Worm (Caenorhabditis elegans): Measurements from ENCODE around the gene mlc-3.

The mlc-3 gene

ce11 chrIII:5564799-5565198 lies at the start of gene mlc-3:
mlc-3 (plus strand) TSS chrIII:5565025.
- TF ChIP-seq set-16 (GFP tag; IDR thresholded peaks at IDR 0.05) (peak; percentile 43; the same call in 1 of the 2 replicates), hlh-11 (tag; optimal IDR thresholded peaks at IDR 0.05) (peak; percentile 36), jun-1 (tag; optimal IDR thresholded peaks at IDR 0.05) (no peak), lim-7 (GFP tag; IDR thresholded peaks at IDR 0.05) (0 out of 2 replicates have a peak, but pooled peaks have one; percentile 16), ZK337.2 (GFP tag; IDR thresholded peaks at IDR 0.05) (0 out of 2 replicates have a peak, but pooled peaks have one; percentile 15), aha-1 (tag) (peak; percentile 20), ztf-11 (tag; optimal IDR thresholded peaks at IDR 0.05) (no peak), saeg-2 (GFP tag; IDR thresholded peaks at IDR 0.05) (no peak), zag-1 (tag; optimal IDR thresholded peaks at IDR 0.05) (no peak)

- TF ChIP-seq aha-1 (tag) (peak; percentile 50), ztf-7 (tag; optimal IDR thresholded peaks at IDR 0.05) (no peak)
These were observed 47.4 kb upstream of the mlc-3 start, which contains the start of gene nekl-4 for ce11 chrIII:5517423-5517822. nekl-4 (minus strand) TSS chrIII:5517523.

- TF ChIP-seq Y48G9A.11 (GFP tag; IDR thresholded peaks at IDR 0.05) (no peak), hif-1 (tag; optimal IDR thresholded peaks at IDR 0.05) (no peak), zfp-3 (GFP tag; conservative IDR thresholded peaks at IDR 0.05) (no peak), unc-130 (GFP tag; optimal IDR thresholded peaks at IDR 0.05) (no peak), zag-1 (tag; optimal IDR thresholded peaks at IDR 0.05) (no peak), egl-27 (tag; optimal IDR thresholded peaks at IDR 0.05) (no peak), mdl-1 (tag; optimal IDR thresholded peaks at IDR 0.05) (no peak), vab-7 (GFP tag; IDR thresholded peaks at IDR 0.05) (no peak), ceh-44 (GFP tag; IDR thresholded peaks at IDR 0.05) (no peak), hlh-30 (tag; optimal IDR thresholded peaks at IDR 0.05; ENCODE audit: insufficient read depth) (no peak), arid-1 (GFP tag; conservative IDR thresholded peaks at IDR 0.05) (no peak), dmd-6 (GFP tag; IDR thresholded peaks at IDR 0.05) (no peak), pqm-1 (tag; optimal IDR thresholded peaks at IDR 0.05) (no peak), lin-38 (GFP tag; IDR thresholded peaks at IDR 0.05) (no peak), zip-2 (tag; optimal IDR thresholded peaks at IDR 0.05) (no peak), nhr-77 (tag; optimal IDR thresholded peaks at IDR 0.05) (no peak), spr-1 (tag; optimal IDR thresholded peaks at IDR 0.05) (no peak), duxl-1 (tag; optimal IDR thresholded peaks at IDR 0.05; ENCODE audit: poor library complexity) (no peak), madf-9 (GFP tag; conservative IDR thresholded peaks at IDR 0.05) (no peak)
These were observed 42.9 kb upstream of the mlc-3 start, which contains the start of gene D1044.4 for ce11 chrIII:5521930-5522329. D1044.4 (minus strand) TSS chrIII:5522030.

ce11 chrIII:5525973-5526372 lies 38.9 kb upstream of the mlc-3 start, which contains the start of gene dex-1:
dex-1 (plus strand) TSS chrIII:5526104.
- TF ChIP-seq sdz-12 (GFP tag; optimal IDR thresholded peaks at IDR 0.05) (no peak), ama-1 (optimal IDR thresholded peaks at IDR 0.05) (no peak), T26A8.4 (GFP tag; IDR thresholded peaks at IDR 0.05) (no peak)

ce11 chrIII:5541777-5542176 lies 23.0 kb upstream of the mlc-3 start:
- TF ChIP-seq gei-8 (GFP tag; optimal IDR thresholded peaks at IDR 0.05) (peak; percentile 32), hlh-11 (tag; optimal IDR thresholded peaks at IDR 0.05) (peak; percentile 10), ceh-20 (GFP tag; IDR thresholded peaks at IDR 0.05) (no peak), jun-1 (tag; optimal IDR thresholded peaks at IDR 0.05) (no peak), zip-2 (tag; optimal IDR thresholded peaks at IDR 0.05) (no peak), daf-19 (GFP tag; conservative IDR thresholded peaks at IDR 0.05) (no peak), Y48G9A.11 (GFP tag; IDR thresholded peaks at IDR 0.05) (no peak), nhr-48 (tag; optimal IDR thresholded peaks at IDR 0.05) (no peak), nhr-6 (tag; optimal IDR thresholded peaks at IDR 0.05) (no peak), vab-7 (GFP tag; IDR thresholded peaks at IDR 0.05) (no peak), aha-1 (tag) (peak; percentile 11)
